Worm (Caenorhabditis elegans): Measurements from ENCODE around the gene M117.3.
A peak's percentile ranks its signal among the peaks of the same experiment; 100 is the strongest.

Gene M117.3

DNA sequence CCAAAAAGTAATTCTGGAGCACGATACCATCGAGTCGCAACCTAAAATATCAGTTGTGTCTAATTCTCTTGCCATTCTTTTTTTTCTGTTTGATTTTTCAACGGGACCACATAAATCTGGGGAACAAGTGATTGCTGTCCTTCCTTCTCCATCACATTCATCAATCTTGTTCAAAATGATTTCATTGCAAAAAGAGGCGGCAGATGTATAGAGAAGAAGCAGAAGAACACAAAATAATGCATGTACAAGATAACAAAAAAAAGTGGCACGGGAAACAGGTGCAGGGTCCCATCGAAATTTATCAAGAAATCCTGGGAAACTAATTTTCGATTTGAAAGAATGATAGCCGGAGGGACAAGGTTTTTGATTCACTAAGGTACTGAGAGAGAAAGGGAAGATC, 22.8 kb upstream of the M117.3 start:
- TF ChIP-seq F13H6.1 (tag; optimal IDR thresholded peaks at IDR 0.05) (peak; percentile 18), mdl-1 (tag; optimal IDR thresholded peaks at IDR 0.05) (no peak), lsy-2 (tag; optimal IDR thresholded peaks at IDR 0.05) (no peak), blmp-1 (tag; optimal IDR thresholded peaks at IDR 0.05; ENCODE audit: insufficient read depth) (no peak), ztf-4 (tag; optimal IDR thresholded peaks at IDR 0.05) (no peak)

DNA sequence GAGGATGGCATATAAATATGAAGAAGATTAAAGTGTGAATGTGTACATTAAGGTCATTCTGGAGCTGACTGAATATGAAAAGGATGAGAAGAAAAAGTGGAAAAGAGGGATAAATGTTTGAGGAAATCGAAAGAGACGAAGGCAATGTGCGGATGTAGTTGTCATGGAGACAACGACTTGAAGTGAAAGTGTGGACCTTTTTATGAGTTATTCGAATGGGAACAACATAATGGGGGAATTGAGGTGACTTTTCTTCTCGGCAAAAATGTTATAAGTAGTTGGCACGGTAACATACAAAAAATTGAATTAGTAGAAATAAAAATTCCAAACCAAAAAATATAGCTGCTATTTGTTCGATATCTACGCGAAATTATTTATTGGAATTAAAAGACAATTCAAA, 20.9 kb upstream of the M117.3 start, which contains the start of gene dyf-18:
dyf-18 (minus strand) TSS at position 101 of the 400 bp plus-strand sequence.
- TF ChIP-seq sem-4 (tag; optimal IDR thresholded peaks at IDR 0.05) (no peak), ztf-1 (GFP tag; conservative IDR thresholded peaks at IDR 0.05) (no peak), blmp-1 (tag; optimal IDR thresholded peaks at IDR 0.05; ENCODE audit: insufficient read depth) (no peak), mdl-1 (tag; optimal IDR thresholded peaks at IDR 0.05) (no peak), gmeb-1 (tag; optimal IDR thresholded peaks at IDR 0.05) (no peak), zag-1 (tag; optimal IDR thresholded peaks at IDR 0.05) (no peak), nhr-77 (tag; optimal IDR thresholded peaks at IDR 0.05) (no peak), C34F6.9 (tag; optimal IDR thresholded peaks at IDR 0.05) (no peak), peb-1 (tag; optimal IDR thresholded peaks at IDR 0.05) (no peak), sma-9 (GFP tag; optimal IDR thresholded peaks at IDR 0.05) (no peak), sma-9 (tag; optimal IDR thresholded peaks at IDR 0.05) (no peak), ztf-4 (tag; optimal IDR thresholded peaks at IDR 0.05) (no peak), unc-39 (tag; optimal IDR thresholded peaks at IDR 0.05) (no peak), lin-39 (tag; optimal IDR thresholded peaks at IDR 0.05) (no peak), nhr-11 (tag; optimal IDR thresholded peaks at IDR 0.05) (no peak), lin-13 (GFP tag; optimal IDR thresholded peaks at IDR 0.05) (no peak)

DNA sequence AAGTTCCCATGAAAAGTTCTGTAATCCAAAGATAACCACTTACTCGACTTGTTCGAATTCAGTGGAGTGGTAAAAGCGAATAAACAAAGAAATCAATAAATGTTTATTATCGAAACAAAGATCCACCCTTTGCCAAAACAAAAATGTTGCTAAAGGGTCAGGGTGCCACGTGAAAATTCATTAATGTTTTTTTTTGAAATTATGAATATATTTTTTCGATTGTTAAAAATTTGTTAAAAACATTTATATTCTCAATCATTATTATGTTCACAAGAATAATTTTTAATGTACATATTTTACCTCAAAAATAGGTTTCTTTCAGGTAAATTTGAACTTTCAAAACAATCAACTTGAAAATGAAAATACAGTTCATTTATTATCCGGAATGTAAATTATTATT, 19.0 kb upstream of the M117.3 start, which contains the start of gene H01G02.4:
H01G02.4 (minus strand) TSS at position 101 of the 400 bp plus-strand sequence.
- TF ChIP-seq unc-55 (GFP tag; optimal IDR thresholded peaks at IDR 0.05) (no peak), unc-62 (GFP tag; optimal IDR thresholded peaks at IDR 0.05) (no peak)

DNA sequence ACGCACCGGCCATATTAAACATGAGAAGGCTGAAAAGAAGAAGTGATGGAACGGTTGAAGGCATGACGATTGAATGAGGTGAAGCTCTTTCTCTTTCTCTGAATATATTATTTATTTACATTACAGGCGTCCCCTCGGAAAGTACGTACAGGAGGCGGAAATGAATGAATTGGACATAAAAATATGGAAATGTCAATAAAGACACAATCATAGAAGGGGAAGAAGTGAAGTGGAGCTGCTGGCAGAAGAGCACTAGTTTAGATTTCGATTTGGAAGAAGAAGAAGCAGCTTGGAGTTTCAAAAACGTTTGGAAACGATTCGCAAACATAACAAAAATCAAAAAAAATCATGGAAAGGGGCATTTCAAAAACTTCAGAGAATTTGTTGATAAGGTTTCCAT, 18.0 kb upstream of the M117.3 start, which contains the start of gene H01G02.1:
H01G02.1 (minus strand) TSS at position 101 of the 400 bp plus-strand sequence.
- TF ChIP-seq sem-4 (tag; optimal IDR thresholded peaks at IDR 0.05) (no peak), nhr-129 (tag; optimal IDR thresholded peaks at IDR 0.05) (no peak), mbf-1 (tag; optimal IDR thresholded peaks at IDR 0.05) (no peak), skn-1 (tag; optimal IDR thresholded peaks at IDR 0.05) (no peak), unc-39 (tag; optimal IDR thresholded peaks at IDR 0.05) (no peak), nhr-237 (tag; optimal IDR thresholded peaks at IDR 0.05) (no peak), lin-11 (tag; optimal IDR thresholded peaks at IDR 0.05) (no peak), snpc-4 (tag; optimal IDR thresholded peaks at IDR 0.05) (no peak), unc-62 (GFP tag; optimal IDR thresholded peaks at IDR 0.05) (no peak), ztf-11 (tag; optimal IDR thresholded peaks at IDR 0.05) (no peak), nhr-10 (tag; optimal IDR thresholded peaks at IDR 0.05) (no peak), nhr-6 (tag; optimal IDR thresholded peaks at IDR 0.05) (no peak), egl-27 (tag; optimal IDR thresholded peaks at IDR 0.05) (no peak)

DNA sequence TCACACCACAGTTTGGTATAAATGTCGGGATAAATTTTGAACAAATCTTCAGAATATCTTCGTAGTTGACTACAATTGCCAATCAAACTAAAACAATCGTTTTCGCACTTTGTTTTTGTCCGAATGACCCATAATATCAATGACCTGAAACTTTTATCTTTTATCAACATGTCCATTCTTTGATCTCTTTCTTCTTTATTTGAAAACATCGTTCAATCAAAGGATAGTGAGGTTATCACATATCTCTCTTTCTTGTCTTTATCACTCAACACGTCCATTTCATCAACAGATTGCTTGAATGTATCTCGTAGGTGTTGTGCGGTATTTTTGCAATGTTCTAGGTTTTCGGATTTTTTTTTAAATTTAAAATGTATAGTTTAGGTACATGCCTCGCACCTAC, 13.0 kb upstream of the M117.3 start:
- peak; percentile 22 for TF ChIP-seq fos-1 (tag; optimal IDR thresholded peaks at IDR 0.05)
- TF ChIP-seq blmp-1 (tag; optimal IDR thresholded peaks at IDR 0.05; ENCODE audit: insufficient read depth) = peak; percentile 17
- peak; percentile 21 for TF ChIP-seq crh-2 (tag; optimal IDR thresholded peaks at IDR 0.05)
- no peak for TF ChIP-seq nhr-23 (tag; optimal IDR thresholded peaks at IDR 0.05)
- no peak for TF ChIP-seq mdl-1 (tag; optimal IDR thresholded peaks at IDR 0.05)
- TF ChIP-seq mbf-1 (tag; optimal IDR thresholded peaks at IDR 0.05) = no peak
- peak; percentile 81 for TF ChIP-seq sma-9 (GFP tag; optimal IDR thresholded peaks at IDR 0.05)
- no peak for TF ChIP-seq sma-9 (tag; optimal IDR thresholded peaks at IDR 0.05)
- TF ChIP-seq unc-62 (GFP tag; optimal IDR thresholded peaks at IDR 0.05) = no peak
- TF ChIP-seq mab-5 (tag; optimal IDR thresholded peaks at IDR 0.05) = no peak
- TF ChIP-seq nhr-21 (tag; optimal IDR thresholded peaks at IDR 0.05) = peak; percentile 39
- peak in 1 of 2 experiments; percentile 1 for TF ChIP-seq lsy-2 (tag; optimal IDR thresholded peaks at IDR 0.05)

Data from whole organism, L2 larva.